Worm (Caenorhabditis elegans) whole organism, late embryonic: ENCODE measurements around the gene mdt-4.

Experiments
- K02D7.2 ChIP-seq: sonication (generic microtip); optimal IDR thresholded peaks from 2 replicates; lab custom pipeline; 2017; ENCODE audit warnings: mild to moderate bottlenecking, missing genetic modification characterization, missing compliant biosample characterization
- ama-1 ChIP-seq: fragments of 150-350 bp; optimal IDR thresholded peaks from 2 replicates; lab custom pipeline; 2014
- nfya-1 ChIP-seq: sonication (generic microtip); optimal IDR thresholded peaks from 2 replicates; lab custom pipeline; 2017; ENCODE audit warnings: missing genetic modification characterization, mild to moderate bottlenecking, missing compliant biosample characterization, antibody characterized with exemption, moderate library complexity
- pqm-1 ChIP-seq: sonication (generic microtip); optimal IDR thresholded peaks from 2 replicates; lab custom pipeline; 2016; ENCODE audit warnings: missing genetic modification characterization, missing compliant biosample characterization

ce11 chrII:4920608-4921007 is 23.1 kb downstream of the mdt-4 start:
- no peak for TF ChIP-seq ama-1 (lab: Kevin White, UChicago)
- TF ChIP-seq K02D7.2 (tag; lab: Kevin White, UChicago): no peak
- no peak for TF ChIP-seq pqm-1
- TF ChIP-seq nfya-1: no peak
